Fruit fly (Drosophila melanogaster) whole organism, embryonic: ENCODE results near the gene Pi3K68D.

ENCODE experiments used
- CG10147 ChIP-seq: fragments of 200-800 bp; sonication (Bioruptor generic); optimal IDR thresholded peaks from 2 replicates; lab custom pipeline; 2019; ENCODE audit warnings: missing biosample characterization, mild to moderate bottlenecking, missing genetic modification characterization, moderate library complexity
- CG10959 ChIP-seq: fragments of 200-800 bp; sonication (Bioruptor generic); IDR thresholded peaks from 2 replicates; pipeline ENCODE4 v1.3.6; 2022; ENCODE audit warnings: missing biosample characterization, missing genetic modification characterization
- CG11093 ChIP-seq: fragments of 200-800 bp; sonication (Bioruptor generic); IDR thresholded peaks from 3 replicates; pipeline ENCODE4 v1.3.6; 2022; ENCODE audit warnings: missing biosample characterization, missing genetic modification characterization
- CG11723 ChIP-seq: fragments of 200-800 bp; sonication (Bioruptor generic); optimal IDR thresholded peaks from 2 replicates; lab custom pipeline; 2017; ENCODE audit warnings: missing biosample characterization, mild to moderate bottlenecking, missing genetic modification characterization
- CG12104 ChIP-seq: fragments of 200-800 bp; sonication (Bioruptor generic); optimal IDR thresholded peaks from 3 replicates; lab custom pipeline; 2016; ENCODE audit warnings: missing biosample characterization, missing genetic modification characterization
- CG12219 ChIP-seq: fragments of 200-800 bp; sonication (Bioruptor generic); optimal IDR thresholded peaks from 3 replicates; lab custom pipeline; 2018; ENCODE audit warnings: missing biosample characterization, mild to moderate bottlenecking, missing genetic modification characterization
- CG1233 ChIP-seq: fragments of 200-800 bp; sonication (Bioruptor generic); optimal IDR thresholded peaks from 4 replicates; lab custom pipeline; 2018; ENCODE audit warnings: missing biosample characterization, mild to moderate bottlenecking, missing genetic modification characterization
- CG12659 ChIP-seq: fragments of 200-800 bp; sonication (Bioruptor generic); optimal IDR thresholded peaks from 3 replicates; lab custom pipeline; 2017; ENCODE audit warnings: mild to moderate bottlenecking, missing biosample characterization, missing genetic modification reagents, missing genetic modification characterization
- CG13624 ChIP-seq: fragments of 200-800 bp; sonication (Bioruptor generic); optimal IDR thresholded peaks from 2 replicates; lab custom pipeline; 2016; ENCODE audit warnings: missing biosample characterization, missing genetic modification characterization
- CG15479 ChIP-seq: fragments of 200-800 bp; sonication (Bioruptor generic); optimal IDR thresholded peaks from 3 replicates; lab custom pipeline; 2019; ENCODE audit warnings: missing biosample characterization, mild to moderate bottlenecking, missing genetic modification characterization, moderate library complexity
- CG1647 ChIP-seq: fragments of 200-800 bp; sonication (Bioruptor generic); optimal IDR thresholded peaks from 3 replicates; lab custom pipeline; 2016; ENCODE audit warnings: missing biosample characterization, missing genetic modification characterization
- CG17186 ChIP-seq: fragments of 200-800 bp; sonication (Bioruptor generic); optimal IDR thresholded peaks from 3 replicates; lab custom pipeline; 2017; ENCODE audit warnings: missing biosample characterization, missing genetic modification reagents, missing genetic modification characterization
- CG1792 ChIP-seq: fragments of 200-800 bp; sonication (Bioruptor generic); optimal IDR thresholded peaks from 2 replicates; lab custom pipeline; 2016; ENCODE audit warnings: missing biosample characterization, missing genetic modification characterization
- CG2875 ChIP-seq: fragments of 200-800 bp; sonication (Bioruptor generic); optimal IDR thresholded peaks from 2 replicates; lab custom pipeline; 2017; ENCODE audit warnings: missing biosample characterization, mild to moderate bottlenecking, missing genetic modification characterization, missing genetic modification reagents
- CG2889 ChIP-seq: fragments of 200-800 bp; sonication (Bioruptor generic); IDR thresholded peaks from 3 replicates; pipeline ENCODE4 v1.3.6; 2022; ENCODE audit warnings: missing biosample characterization, missing genetic modification characterization
- CG31388 ChIP-seq: fragments of 200-800 bp; sonication (Bioruptor generic); optimal IDR thresholded peaks from 2 replicates; lab custom pipeline; 2016; ENCODE audit warnings: missing biosample characterization, missing genetic modification characterization
- CG33213 ChIP-seq: fragments of 200-800 bp; sonication (Bioruptor generic); optimal IDR thresholded peaks from 3 replicates; lab custom pipeline; 2016; ENCODE audit warnings: missing biosample characterization, missing genetic modification characterization
- CG34376 ChIP-seq: fragments of 200-800 bp; sonication (Bioruptor generic); optimal IDR thresholded peaks from 2 replicates; lab custom pipeline; 2018; ENCODE audit warnings: missing biosample characterization, mild to moderate bottlenecking, missing genetic modification characterization
- CG4854 ChIP-seq: fragments of 200-800 bp; sonication (Bioruptor generic); optimal IDR thresholded peaks from 2 replicates; lab custom pipeline; 2016; ENCODE audit warnings: missing biosample characterization, missing genetic modification characterization, inconsistent platforms
- CG6654 ChIP-seq: fragments of 200-800 bp; sonication (Bioruptor generic); optimal IDR thresholded peaks from 2 replicates; lab custom pipeline; 2017; ENCODE audit warnings: missing biosample characterization, mild to moderate bottlenecking, missing genetic modification characterization
- CG7786 ChIP-seq: fragments of 200-800 bp; sonication (Bioruptor generic); optimal IDR thresholded peaks from 2 replicates; lab custom pipeline; 2016; ENCODE audit warnings: missing biosample characterization, missing genetic modification characterization
- CG7839 ChIP-seq: fragments of 200-800 bp; sonication (Bioruptor generic); optimal IDR thresholded peaks from 3 replicates; lab custom pipeline; 2018; ENCODE audit warnings: missing biosample characterization, mild to moderate bottlenecking, missing genetic modification characterization, moderate library complexity
- CG9437 ChIP-seq: fragments of 200-800 bp; sonication (Bioruptor generic); optimal IDR thresholded peaks from 2 replicates; lab custom pipeline; 2018; ENCODE audit warnings: missing biosample characterization, mild to moderate bottlenecking, missing genetic modification characterization
- CkIIα-i1 ChIP-seq: fragments of 200-800 bp; sonication (Bioruptor generic); IDR thresholded peaks from 2 replicates; pipeline ENCODE4 v1.3.6; 2022; ENCODE audit warnings: missing biosample characterization, missing genetic modification characterization
- D ChIP-seq, 2 experiments: fragments of 200-800 bp in 1 of 2; fragments of >200 bp in 1 of 2; sonication (Bioruptor generic) in 1 of 2; optimal IDR thresholded peaks; 2 replicates in 1 of 2; 3 replicates in 1 of 2; lab custom pipeline; 2017; ENCODE audit warnings: mild to moderate bottlenecking in 1 of 2, missing biosample characterization in 1 of 2, missing genetic modification characterization in 1 of 2, missing genetic modification reagents in 1 of 2
- Dp ChIP-seq: fragments of 200-800 bp; sonication (Bioruptor generic); optimal IDR thresholded peaks from 2 replicates; lab custom pipeline; 2018; ENCODE audit warnings: missing biosample characterization, mild to moderate bottlenecking, missing genetic modification characterization, moderate library complexity
- HLH54F ChIP-seq: fragments of 200-800 bp; sonication (Bioruptor generic); optimal IDR thresholded peaks from 3 replicates; lab custom pipeline; 2016; ENCODE audit warnings: missing biosample characterization, missing genetic modification characterization
- HmgD ChIP-seq: fragments of 200-800 bp; sonication (Bioruptor generic); optimal IDR thresholded peaks from 3 replicates; lab custom pipeline; 2016; ENCODE audit warnings: missing biosample characterization, missing genetic modification characterization
- Nf-YA ChIP-seq: fragments of 200-800 bp; sonication (Bioruptor generic); IDR thresholded peaks from 2 replicates; pipeline ENCODE4 v1.3.6; 2022; ENCODE audit warnings: missing biosample characterization, missing genetic modification characterization
- Oli ChIP-seq: fragments of 200-800 bp; sonication (Bioruptor generic); optimal IDR thresholded peaks from 2 replicates; lab custom pipeline; 2018; ENCODE audit warnings: missing biosample characterization, mild to moderate bottlenecking, missing genetic modification characterization, moderate library complexity
- PHDP ChIP-seq: fragments of 200-800 bp; sonication (Bioruptor generic); optimal IDR thresholded peaks from 3 replicates; lab custom pipeline; 2018; ENCODE audit warnings: missing biosample characterization, mild to moderate bottlenecking, missing genetic modification characterization, moderate library complexity
- Pdp1 ChIP-seq, 2 experiments: fragments of 200-800 bp; sonication (Bioruptor generic); optimal IDR thresholded peaks; 3 replicates each; lab custom pipeline; 2016; ENCODE audit warnings: missing biosample characterization in 2 of 2, missing genetic modification characterization in 2 of 2, mild to moderate bottlenecking in 1 of 2, moderate library complexity in 1 of 2
- al ChIP-seq: fragments of 200-800 bp; sonication (Bioruptor generic); IDR thresholded peaks from 2 replicates; pipeline ENCODE4 v1.3.6; 2022; ENCODE audit warnings: missing biosample characterization, missing genetic modification characterization
- br ChIP-seq: fragments of >200 bp; optimal IDR thresholded peaks from 2 replicates; lab custom pipeline; 2017
- chn ChIP-seq: fragments of 200-800 bp; sonication (Bioruptor generic); optimal IDR thresholded peaks from 2 replicates; lab custom pipeline; 2016; ENCODE audit warnings: missing biosample characterization, missing genetic modification characterization
- croc ChIP-seq: fragments of 200-800 bp; sonication (Bioruptor generic); conservative IDR thresholded peaks from 3 replicates; pipeline ENCODE4 v1.3.6; 2022; ENCODE audit warnings: missing biosample characterization, missing genetic modification characterization
- danr ChIP-seq: fragments of 200-800 bp; sonication (Bioruptor generic); IDR thresholded peaks from 2 replicates; pipeline ENCODE4 v1.3.6; 2022; ENCODE audit warnings: missing biosample characterization, missing genetic modification characterization
- emc ChIP-seq: fragments of 200-800 bp; sonication (Bioruptor generic); optimal IDR thresholded peaks from 2 replicates; lab custom pipeline; 2016; ENCODE audit warnings: missing biosample characterization, missing genetic modification characterization
- esg ChIP-seq: fragments of 200-800 bp; sonication (Bioruptor generic); conservative IDR thresholded peaks from 2 replicates; pipeline ENCODE4 v1.3.6; 2022; ENCODE audit warnings: missing biosample characterization, missing genetic modification characterization
- gcm2 ChIP-seq: fragments of 200-800 bp; sonication (Bioruptor generic); optimal IDR thresholded peaks from 2 replicates; lab custom pipeline; 2016; ENCODE audit warnings: missing biosample characterization, missing genetic modification characterization
- gro ChIP-seq: fragments of 200-800 bp; sonication (Bioruptor generic); optimal IDR thresholded peaks from 2 replicates; lab custom pipeline; 2016; ENCODE audit warnings: missing biosample characterization, missing genetic modification characterization
- hb ChIP-seq: fragments of 200-800 bp; sonication (Bioruptor generic); IDR thresholded peaks from 3 replicates; pipeline ENCODE4 v1.3.6; 2022; ENCODE audit warnings: missing biosample characterization, missing genetic modification characterization; ENCODE audit not compliant: partially characterized antibody
- hbn ChIP-seq: fragments of 200-800 bp; sonication (Bioruptor generic); IDR thresholded peaks from 2 replicates; pipeline ENCODE4 v1.3.6; 2022; ENCODE audit warnings: missing biosample characterization, missing genetic modification characterization; ENCODE audit not compliant: partially characterized antibody
- her ChIP-seq: fragments of 200-800 bp; sonication (Bioruptor generic); optimal IDR thresholded peaks from 2 replicates; lab custom pipeline; 2016; ENCODE audit warnings: missing biosample characterization, missing genetic modification characterization
- hth ChIP-seq: fragments of >200 bp; optimal IDR thresholded peaks from 2 replicates; lab custom pipeline; 2017; ENCODE audit warnings: inconsistent platforms
- jumu ChIP-seq: fragments of 200-800 bp; sonication (Bioruptor generic); optimal IDR thresholded peaks from 3 replicates; lab custom pipeline; 2016; ENCODE audit warnings: missing biosample characterization, missing genetic modification characterization
- nerfin-1 ChIP-seq: fragments of 200-800 bp; sonication (Bioruptor generic); optimal IDR thresholded peaks from 3 replicates; lab custom pipeline; 2019; ENCODE audit warnings: missing biosample characterization, mild to moderate bottlenecking, missing genetic modification characterization, moderate library complexity
- rib ChIP-seq: fragments of 200-800 bp; sonication (Bioruptor generic); IDR thresholded peaks from 2 replicates; pipeline ENCODE4 v1.3.6; 2022; ENCODE audit warnings: missing biosample characterization, missing genetic modification characterization
- sens ChIP-seq: fragments of 200-800 bp; sonication (Bioruptor generic); peaks from one replicate; lab custom pipeline; 2016; ENCODE audit warnings: missing biosample characterization, missing genetic modification characterization
- unc-4 ChIP-seq: fragments of 200-800 bp; sonication (Bioruptor generic); IDR thresholded peaks from 2 replicates; pipeline ENCODE4 v1.3.6; 2022; ENCODE audit warnings: missing biosample characterization, missing genetic modification characterization; ENCODE audit not compliant: partially characterized antibody
- wek ChIP-seq: fragments of 200-800 bp; sonication (Bioruptor generic); optimal IDR thresholded peaks from 3 replicates; lab custom pipeline; 2018; ENCODE audit warnings: missing biosample characterization, mild to moderate bottlenecking, missing genetic modification characterization, moderate library complexity
- zfh1 ChIP-seq: fragments of 200-800 bp; sonication (Bioruptor generic); IDR thresholded peaks from 3 replicates; pipeline ENCODE4 v1.3.6; 2022; ENCODE audit warnings: missing biosample characterization, missing genetic modification characterization

Gene Pi3K68D

dm6 chr3L:11772608-11773017 lies 17.2 kb downstream of the Pi3K68D start (continued):
- TF ChIP-seq CG10147 (GFP tag; lab: Kevin White, UChicago) (no peak), gro (GFP tag; lab: Kevin White, UChicago) (peak; percentile 19), CG12104 (no peak), chn (GFP tag; lab: Kevin White, UChicago) (no peak), CG11093 (no peak), CG1233 (GFP tag; lab: Kevin White, UChicago) (no peak), al (no peak), CG9437 (GFP tag; lab: Kevin White, UChicago) (no peak), gcm2 (GFP tag; lab: Kevin White, UChicago) (no peak), D (optimal IDR thresholded peaks at IDR 0.05; lab: Kevin White, UChicago) (no peak), D (GFP tag; optimal IDR thresholded peaks at IDR 0.05; lab: Kevin White, UChicago) (no peak), nerfin-1 (tag; lab: Kevin White, UChicago) (no peak), CG33213 (GFP tag; lab: Kevin White, UChicago) (no peak), HLH54F (no peak), CG4854 (GFP tag; lab: Kevin White, UChicago) (no peak), Oli (tag; lab: Kevin White, UChicago) (no peak), CG12219 (no peak), CG11723 (GFP tag; lab: Kevin White, UChicago) (no peak), hbn (GFP tag; lab: Robert Waterston, UW) (no peak), CG1647 (GFP tag; lab: Kevin White, UChicago) (no peak), CG2875 (GFP tag; lab: Kevin White, UChicago) (no peak), CG6654 (no peak), Nf-YA (GFP tag; lab: Robert Waterston, UW) (no peak), CG31388 (no peak), her (GFP tag; lab: Kevin White, UChicago) (no peak), sens (GFP tag; lab: Kevin White, UChicago) (no peak), CG12659 (GFP tag; lab: Kevin White, UChicago) (no peak), CG7839 (tag; lab: Kevin White, UChicago) (no peak), Dp (GFP tag; lab: Kevin White, UChicago) (no peak), hb (GFP tag; lab: Robert Waterston, UW) (no peak), danr (no peak), PHDP (tag; lab: Kevin White, UChicago) (no peak), wek (peak; percentile 10), zfh1 (GFP tag; lab: Robert Waterston, UW) (no peak), hth (lab: Kevin White, UChicago) (no peak), rib (GFP tag; lab: Robert Waterston, UW) (peak; percentile 33; the same call in 1 of the 2 replicates), CkIIα-i1 (GFP tag; lab: Robert Waterston, UW) (no peak), HmgD (GFP tag; lab: Kevin White, UChicago) (no peak), CG13624 (GFP tag; lab: Kevin White, UChicago) (no peak), croc (no peak), Pdp1 (GFP tag; optimal IDR thresholded peaks at IDR 0.05; lab: Kevin White, UChicago) (peak in 1 of 2 experiments; percentile 60), CG2889 (GFP tag; lab: Robert Waterston, UW) (no peak), esg (GFP tag; lab: Robert Waterston, UW) (no peak), CG15479 (GFP tag; lab: Kevin White, UChicago) (no peak), CG7786 (GFP tag; lab: Kevin White, UChicago) (no peak), jumu (no peak), CG17186 (no peak), CG34376 (GFP tag; lab: Kevin White, UChicago) (peak; percentile 83), CG10959 (GFP tag; lab: Robert Waterston, UW) (no peak), unc-4 (GFP tag; lab: Robert Waterston, UW) (0 out of 2 replicates have a peak, but pooled peaks have one; percentile 22), br (lab: Kevin White, UChicago) (no peak), CG1792 (GFP tag; lab: Kevin White, UChicago) (no peak), emc (GFP tag; lab: Kevin White, UChicago) (no peak)
